Fruit fly (Drosophila melanogaster) whole organism, pupa: ENCODE data around the gene crol.

Experiments
- CG10348 ChIP-seq: fragments of 200-800 bp; sonication (Bioruptor generic); IDR thresholded peaks from 2 replicates; pipeline ENCODE4 v1.3.6; 2022; ENCODE audit warnings: missing biosample characterization, missing genetic modification characterization
- CG12605 ChIP-seq: fragments of 200-800 bp; sonication (Bioruptor generic); IDR thresholded peaks from 2 replicates; pipeline ENCODE4 v1.3.6; 2022; ENCODE audit warnings: missing biosample characterization, missing genetic modification characterization
- CG13204 ChIP-seq: fragments of 200-800 bp; sonication (Bioruptor generic); optimal IDR thresholded peaks from 2 replicates; lab custom pipeline; 2018; ENCODE audit warnings: missing biosample characterization, mild to moderate bottlenecking, missing genetic modification characterization, moderate library complexity
- CG14655 ChIP-seq: fragments of 200-800 bp; sonication (Bioruptor generic); optimal IDR thresholded peaks from 3 replicates; lab custom pipeline; 2017; ENCODE audit warnings: mild to moderate bottlenecking, missing biosample characterization, missing genetic modification reagents, missing genetic modification characterization
- CG15710 ChIP-seq: fragments of 200-800 bp; sonication (Bioruptor generic); optimal IDR thresholded peaks from 2 replicates; lab custom pipeline; 2018; ENCODE audit warnings: missing biosample characterization, mild to moderate bottlenecking, missing genetic modification characterization, moderate library complexity
- CG17806 ChIP-seq: fragments of 200-800 bp; sonication (Bioruptor generic); optimal IDR thresholded peaks from 2 replicates; lab custom pipeline; 2018; ENCODE audit warnings: missing biosample characterization, mild to moderate bottlenecking, missing genetic modification characterization, moderate library complexity
- CG32121 ChIP-seq: fragments of 200-800 bp; sonication (Bioruptor generic); IDR thresholded peaks from 2 replicates; pipeline ENCODE4 v1.3.6; 2022; ENCODE audit warnings: missing biosample characterization, missing genetic modification characterization
- CG34367 ChIP-seq: fragments of 200-800 bp; sonication (Bioruptor generic); optimal IDR thresholded peaks from 2 replicates; lab custom pipeline; 2018; ENCODE audit warnings: missing biosample characterization, mild to moderate bottlenecking, missing genetic modification characterization
- CG4496 ChIP-seq: fragments of 200-800 bp; sonication (Bioruptor generic); IDR thresholded peaks from 3 replicates; pipeline ENCODE4 v1.3.6; 2022; ENCODE audit warnings: missing biosample characterization, missing genetic modification characterization
- CG8159 ChIP-seq: fragments of 200-800 bp; sonication (Bioruptor generic); optimal IDR thresholded peaks from 3 replicates; lab custom pipeline; 2018; ENCODE audit warnings: missing biosample characterization, mild to moderate bottlenecking, missing genetic modification characterization, moderate library complexity
- CG8301 ChIP-seq: fragments of 200-800 bp; sonication (Bioruptor generic); optimal IDR thresholded peaks from 2 replicates; lab custom pipeline; 2018; ENCODE audit warnings: missing biosample characterization, mild to moderate bottlenecking, missing genetic modification characterization
- CG9948 ChIP-seq: fragments of 200-800 bp; sonication (Bioruptor generic); optimal IDR thresholded peaks from 2 replicates; lab custom pipeline; 2018; ENCODE audit warnings: missing biosample characterization, mild to moderate bottlenecking, missing genetic modification characterization, moderate library complexity
- D1 ChIP-seq: fragments of 200-800 bp; sonication (Bioruptor generic); optimal IDR thresholded peaks from 2 replicates; lab custom pipeline; 2018; ENCODE audit warnings: missing biosample characterization, mild to moderate bottlenecking, missing genetic modification characterization, moderate library complexity
- EcR ChIP-seq: fragments of 200-800 bp; sonication (Bioruptor generic); optimal IDR thresholded peaks from 3 replicates; lab custom pipeline; 2019; ENCODE audit warnings: missing biosample characterization, missing genetic modification characterization, mild to moderate bottlenecking, moderate library complexity, missing genetic modification reagents
- Ets98B ChIP-seq: fragments of 200-800 bp; sonication (Bioruptor generic); IDR thresholded peaks from 2 replicates; pipeline ENCODE4 v1.3.6; 2022; ENCODE audit warnings: missing biosample characterization, missing genetic modification characterization
- Pif1A ChIP-seq: fragments of 200-800 bp; sonication (Bioruptor generic); optimal IDR thresholded peaks from 3 replicates; lab custom pipeline; 2016; ENCODE audit warnings: missing biosample characterization, missing genetic modification characterization
- Pif1B ChIP-seq: fragments of 200-800 bp; sonication (Bioruptor generic); optimal IDR thresholded peaks from 3 replicates; lab custom pipeline; 2016; ENCODE audit warnings: missing biosample characterization, missing genetic modification characterization
- Snoo ChIP-seq: fragments of 200-800 bp; sonication (Bioruptor generic); optimal IDR thresholded peaks from 3 replicates; lab custom pipeline; 2017; ENCODE audit warnings: missing biosample characterization, mild to moderate bottlenecking, missing genetic modification characterization, inconsistent platforms
- fd96Ca ChIP-seq: fragments of 200-800 bp; sonication (Bioruptor generic); IDR thresholded peaks from 3 replicates; pipeline ENCODE4 v1.3.6; 2022; ENCODE audit warnings: missing biosample characterization, missing genetic modification characterization
- gl ChIP-seq: fragments of 200-800 bp; sonication (Bioruptor generic); optimal IDR thresholded peaks from 2 replicates; lab custom pipeline; 2018; ENCODE audit warnings: missing biosample characterization, mild to moderate bottlenecking, missing genetic modification characterization
- rn ChIP-seq: fragments of 200-800 bp; sonication (Bioruptor generic); IDR thresholded peaks from 2 replicates; pipeline ENCODE4 v1.3.6; 2022; ENCODE audit warnings: missing biosample characterization, missing genetic modification characterization

Gene crol

dm6 chr2L:11806701-11807674, 2.2 kb downstream of the crol start:
- TF ChIP-seq CG15710 (tag; lab: Kevin White, UChicago): peak; percentile 76
- TF ChIP-seq CG8301 (tag; lab: Kevin White, UChicago): peak; percentile 76
- no peak for TF ChIP-seq CG10348 (GFP tag; lab: Robert Waterston, UW)
- peak; percentile 91 for TF ChIP-seq gl
- TF ChIP-seq Snoo: peak; percentile 74
- peak; percentile 83 for TF ChIP-seq CG14655 (GFP tag; lab: Kevin White, UChicago)
- TF ChIP-seq fd96Ca (GFP tag; lab: Robert Waterston, UW): peak; percentile 83
- TF ChIP-seq CG17806 (tag; lab: Kevin White, UChicago): peak; percentile 62
- peak; percentile 73 for TF ChIP-seq Pif1A (GFP tag; lab: Kevin White, UChicago)
- TF ChIP-seq CG13204 (GFP tag; lab: Kevin White, UChicago): peak; percentile 93
- TF ChIP-seq CG32121 (GFP tag; lab: Robert Waterston, UW): peak; percentile 89
- peak; percentile 87 for TF ChIP-seq CG12605
- TF ChIP-seq Pif1B (GFP tag; lab: Kevin White, UChicago): peak; percentile 80
- TF ChIP-seq CG4496: peak; percentile 92
- TF ChIP-seq EcR (GFP tag; lab: Kevin White, UChicago): peak; percentile 82
- TF ChIP-seq Ets98B (GFP tag; lab: Robert Waterston, UW): peak; percentile 83
- peak; percentile 78 for TF ChIP-seq CG34367 (tag; lab: Kevin White, UChicago)
- peak; percentile 72 for TF ChIP-seq CG8159 (tag; lab: Kevin White, UChicago)
- no peak for TF ChIP-seq D1 (tag; lab: Kevin White, UChicago)
- TF ChIP-seq CG9948 (tag; lab: Kevin White, UChicago): peak; percentile 63
- peak; percentile 61 for TF ChIP-seq rn

dm6 chr2L:11806022-11806700, 3.1 kb downstream of the crol start:
- TF ChIP-seq gl (no peak), CG14655 (GFP tag; lab: Kevin White, UChicago) (no peak), CG12605 (peak; percentile 47; the same call in 1 of the 2 replicates), CG4496 (peak; percentile 54; the same call in 1 of the 3 replicates), CG32121 (GFP tag; lab: Robert Waterston, UW) (no peak), CG17806 (tag; lab: Kevin White, UChicago) (no peak), EcR (GFP tag; lab: Kevin White, UChicago) (peak; percentile 24), Pif1A (GFP tag; lab: Kevin White, UChicago) (no peak), fd96Ca (GFP tag; lab: Robert Waterston, UW) (0 out of 3 replicates have a peak, but pooled peaks have one; percentile 46), CG8159 (tag; lab: Kevin White, UChicago) (no peak), CG10348 (GFP tag; lab: Robert Waterston, UW) (no peak), CG34367 (tag; lab: Kevin White, UChicago) (no peak), rn (no peak), Pif1B (GFP tag; lab: Kevin White, UChicago) (no peak)

- TF ChIP-seq CG32121 (GFP tag; lab: Robert Waterston, UW) (0 out of 2 replicates have a peak, but pooled peaks have one; percentile 19), Pif1A (GFP tag; lab: Kevin White, UChicago) (no peak), CG14655 (GFP tag; lab: Kevin White, UChicago) (peak; percentile 13), fd96Ca (GFP tag; lab: Robert Waterston, UW) (peak; percentile 22; the same call in 1 of the 3 replicates), Pif1B (GFP tag; lab: Kevin White, UChicago) (peak; percentile 13), CG12605 (no peak), CG8159 (tag; lab: Kevin White, UChicago) (peak; percentile 2), CG4496 (peak; percentile 62; the same call in 2 of the 3 replicates), CG13204 (GFP tag; lab: Kevin White, UChicago) (peak; percentile 52), CG15710 (tag; lab: Kevin White, UChicago) (no peak)
These were observed 4.8 kb downstream of the crol start for dm6 chr2L:11804228-11805044.

- TF ChIP-seq CG15710 (tag; lab: Kevin White, UChicago) (no peak), D1 (tag; lab: Kevin White, UChicago) (no peak), EcR (GFP tag; lab: Kevin White, UChicago) (no peak), CG34367 (tag; lab: Kevin White, UChicago) (no peak)
These were observed 12.1 kb downstream of the crol start for dm6 chr2L:11797127-11797526.

dm6 chr2L:11793986-11794385, 15.3 kb downstream of the crol start, which contains the start of gene CG14937:
CG14937 (minus strand) TSS chr2L:11794086.
- TF ChIP-seq CG17806 (tag; lab: Kevin White, UChicago) (no peak), Pif1A (GFP tag; lab: Kevin White, UChicago) (no peak), CG8301 (tag; lab: Kevin White, UChicago) (no peak), Ets98B (GFP tag; lab: Robert Waterston, UW) (no peak), Snoo (no peak), gl (no peak), CG34367 (tag; lab: Kevin White, UChicago) (no peak), CG9948 (tag; lab: Kevin White, UChicago) (no peak), Pif1B (GFP tag; lab: Kevin White, UChicago) (no peak), CG12605 (no peak), CG14655 (GFP tag; lab: Kevin White, UChicago) (no peak)
